Worm (Caenorhabditis elegans) whole organism, L2 larva: ENCODE results near the gene F35E8.9.

Source experiments
- ZK546.5 ChIP-seq: sonication (generic microtip); optimal IDR thresholded peaks from 2 replicates; lab custom pipeline; 2017; ENCODE audit warnings: missing biosample characterization, missing genetic modification characterization
- egl-27 ChIP-seq: sonication (generic microtip); optimal IDR thresholded peaks from 3 replicates; lab custom pipeline; 2017; ENCODE audit warnings: missing biosample characterization, missing genetic modification reagents, missing genetic modification characterization
- fos-1 ChIP-seq: fragments of 150-350 bp; optimal IDR thresholded peaks from 2 replicates; lab custom pipeline; 2014; ENCODE audit warnings: missing biosample characterization, missing genetic modification characterization
- lin-11 ChIP-seq: fragments of 150-350 bp; sonication (generic microtip); optimal IDR thresholded peaks from 2 replicates; lab custom pipeline; 2014; ENCODE audit warnings: missing biosample characterization, missing genetic modification characterization, inconsistent platforms, mixed read lengths
- nhr-10 ChIP-seq: sonication (generic microtip); optimal IDR thresholded peaks from 2 replicates; lab custom pipeline; 2017; ENCODE audit warnings: missing biosample characterization, missing genetic modification characterization
- nhr-23 ChIP-seq: fragments of 150-350 bp; optimal IDR thresholded peaks from 2 replicates; lab custom pipeline; 2014; ENCODE audit warnings: missing biosample characterization, missing genetic modification reagents, missing genetic modification characterization
- nhr-237 ChIP-seq: fragments of 150-350 bp; optimal IDR thresholded peaks from 2 replicates; lab custom pipeline; 2014; ENCODE audit warnings: missing biosample characterization, missing genetic modification characterization
- nhr-6 ChIP-seq: fragments of 150-350 bp; optimal IDR thresholded peaks from 2 replicates; lab custom pipeline; 2014; ENCODE audit warnings: missing biosample characterization, missing genetic modification characterization
- peb-1 ChIP-seq: fragments of 150-350 bp; optimal IDR thresholded peaks from 2 replicates; lab custom pipeline; 2014; ENCODE audit warnings: missing biosample characterization, missing genetic modification characterization
- snpc-4 ChIP-seq: fragments of 150-350 bp; optimal IDR thresholded peaks from 2 replicates; lab custom pipeline; 2014; ENCODE audit warnings: missing biosample characterization, missing genetic modification characterization
- unc-39 ChIP-seq: fragments of 150-350 bp; optimal IDR thresholded peaks from 2 replicates; lab custom pipeline; 2014; ENCODE audit warnings: missing biosample characterization, missing genetic modification characterization
- unc-62 ChIP-seq: fragments of 150-350 bp; optimal IDR thresholded peaks from 2 replicates; lab custom pipeline; 2014; ENCODE audit warnings: missing biosample characterization, missing genetic modification reagents, missing genetic modification characterization
- zag-1 ChIP-seq: fragments of 150-350 bp; optimal IDR thresholded peaks from 2 replicates; lab custom pipeline; 2014; ENCODE audit warnings: missing biosample characterization, missing genetic modification characterization
- ztf-4 ChIP-seq: fragments of 150-350 bp; optimal IDR thresholded peaks from 2 replicates; lab custom pipeline; 2014; ENCODE audit warnings: missing biosample characterization, missing genetic modification characterization

DNA sequence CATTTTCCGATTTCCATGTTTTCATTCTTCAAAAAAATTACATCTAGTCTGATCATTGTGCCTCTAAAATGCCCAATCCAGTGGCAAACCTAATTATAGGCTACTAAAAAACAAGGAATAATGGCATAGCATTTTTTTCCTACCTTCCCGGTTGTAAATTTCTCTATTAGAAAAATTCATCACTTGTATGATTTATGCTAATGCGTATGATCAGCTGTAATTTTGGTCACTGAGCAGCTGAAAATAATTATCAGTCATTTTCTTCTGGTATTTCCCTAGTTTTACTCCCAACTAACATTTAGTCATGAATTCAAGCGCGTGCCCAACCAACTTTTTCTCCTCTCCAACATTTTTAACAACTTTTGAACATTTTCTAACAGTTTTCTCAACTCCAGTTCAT, 38.1 kb upstream of the F35E8.9 start, which contains the start of gene srh-186:
- no peak for TF ChIP-seq fos-1 (tag; lab: Kevin White, UChicago)
- TF ChIP-seq ZK546.5 (tag; lab: Kevin White, UChicago) = no peak
- no peak for TF ChIP-seq snpc-4 (tag; lab: Kevin White, UChicago)
- no peak for TF ChIP-seq unc-39 (tag; lab: Kevin White, UChicago)
- TF ChIP-seq zag-1 = no peak
- TF ChIP-seq peb-1 (tag; lab: Kevin White, UChicago) = no peak
- TF ChIP-seq nhr-6 = no peak
- TF ChIP-seq nhr-10 = no peak
- no peak for TF ChIP-seq nhr-23
- TF ChIP-seq unc-62 (GFP tag; lab: Kevin White, UChicago) = no peak
- TF ChIP-seq lin-11 (tag; lab: Kevin White, UChicago) = no peak
- no peak for TF ChIP-seq nhr-237 (tag; lab: Kevin White, UChicago)
- TF ChIP-seq egl-27 (tag; lab: Kevin White, UChicago) = no peak
- no peak for TF ChIP-seq ztf-4
